Worm (Caenorhabditis elegans) whole organism, L1 larva: ENCODE measurements around the gene cdh-7.
A peak's percentile ranks its signal among the peaks of the same experiment; 100 is the strongest.

ENCODE experiments used
- C04F5.9 ChIP-seq: sonication (generic microtip); optimal IDR thresholded peaks from 2 replicates; lab custom pipeline; 2016; ENCODE audit warnings: missing genetic modification characterization, missing compliant biosample characterization
- C16A3.4 ChIP-seq: fragments of 150-350 bp; optimal IDR thresholded peaks from 2 replicates; lab custom pipeline; 2014; ENCODE audit warnings: missing biosample characterization, missing genetic modification characterization
- Y116A8C.19 ChIP-seq: sonication (generic microtip); optimal IDR thresholded peaks from 2 replicates; lab custom pipeline; 2016; ENCODE audit warnings: missing compliant biosample characterization, missing genetic modification characterization, borderline replicate concordance
- blmp-1 ChIP-seq: fragments of 150-350 bp; optimal IDR thresholded peaks from 2 replicates; lab custom pipeline; 2014; ENCODE audit warnings: missing biosample characterization, missing genetic modification characterization
- ceh-8 ChIP-seq: fragments of 200-800 bp; sonication (Bioruptor generic); optimal IDR thresholded peaks from 2 replicates; lab custom pipeline; 2018; ENCODE audit warnings: mild to moderate bottlenecking, missing genetic modification characterization, moderate library complexity, missing compliant biosample characterization
- dpl-1 ChIP-seq, 3 experiments: fragments of 150-350 bp in 2 of 3; sonication (generic microtip) in 1 of 3; optimal IDR thresholded peaks; 2 replicates each; lab custom pipeline; 2014 to 2017; ENCODE audit warnings: missing biosample characterization in 3 of 3, missing genetic modification characterization in 3 of 3, missing genetic modification reagents in 3 of 3
- dsc-1 ChIP-seq: sonication (generic microtip); optimal IDR thresholded peaks from 2 replicates; lab custom pipeline; 2016; ENCODE audit warnings: mild to moderate bottlenecking, missing genetic modification characterization, missing compliant biosample characterization
- efl-1 ChIP-seq, 4 experiments: fragments of 150-350 bp; optimal IDR thresholded peaks in 3 of 4; peaks in 1 of 4; 1 replicate in 1 of 4; 2 replicates in 3 of 4; lab custom pipeline; 2014; ENCODE audit warnings: missing biosample characterization in 2 of 4, missing genetic modification characterization in 2 of 4, missing genetic modification reagents in 2 of 4
- egl-13 ChIP-seq: sonication (generic microtip); optimal IDR thresholded peaks from 2 replicates; lab custom pipeline; 2016; ENCODE audit warnings: missing genotype, missing genetic modification reagents, missing genetic modification characterization, missing compliant biosample characterization
- elt-3 ChIP-seq, 6 experiments: fragments of 150-350 bp in 1 of 6; sonication (generic microtip); optimal IDR thresholded peaks; 2 replicates each; lab custom pipeline; 2017 to 2018; ENCODE audit warnings: missing biosample characterization in 6 of 6, missing genetic modification characterization in 6 of 6, inconsistent platforms in 1 of 6
- ets-5 ChIP-seq: fragments of 200-800 bp; sonication (Bioruptor generic); IDR thresholded peaks from 2 replicates; pipeline ENCODE4 v1.3.6; 2022; ENCODE audit warnings: missing genetic modification characterization, missing compliant biosample characterization
- fkh-4 ChIP-seq: sonication (generic microtip); optimal IDR thresholded peaks from 2 replicates; lab custom pipeline; 2016; ENCODE audit warnings: missing compliant biosample characterization, missing genetic modification characterization, borderline replicate concordance
- fkh-8 ChIP-seq: sonication (generic microtip); optimal IDR thresholded peaks from 2 replicates; lab custom pipeline; 2016; ENCODE audit warnings: mild to moderate bottlenecking, missing genetic modification characterization, missing compliant biosample characterization
- grh-1 ChIP-seq: fragments of 200-800 bp; sonication (Bioruptor generic); IDR thresholded peaks from 2 replicates; pipeline ENCODE4 v1.3.6; 2022; ENCODE audit warnings: missing genetic modification reagents, missing genetic modification characterization, missing compliant biosample characterization
- hlh-4 ChIP-seq: sonication (generic microtip); optimal IDR thresholded peaks from 2 replicates; lab custom pipeline; 2016; ENCODE audit warnings: mild to moderate bottlenecking, missing genetic modification characterization, missing compliant biosample characterization
- isw-1 ChIP-seq: fragments of 200-800 bp; sonication (Bioruptor generic); IDR thresholded peaks from 2 replicates; pipeline ENCODE4 v1.3.6; 2022; ENCODE audit warnings: missing genetic modification characterization, missing compliant biosample characterization
- jun-1 ChIP-seq: fragments of 150-350 bp; optimal IDR thresholded peaks from 2 replicates; lab custom pipeline; 2014; ENCODE audit warnings: missing biosample characterization, missing genetic modification reagents, missing genetic modification characterization
- lin-13 ChIP-seq: fragments of 150-350 bp; optimal IDR thresholded peaks from 2 replicates; lab custom pipeline; 2014; ENCODE audit warnings: missing biosample characterization, missing genetic modification reagents, missing genetic modification characterization
- lin-14 ChIP-seq: fragments of 200-800 bp; sonication (Bioruptor generic); optimal IDR thresholded peaks from 2 replicates; lab custom pipeline; 2018; ENCODE audit warnings: mild to moderate bottlenecking, missing genetic modification characterization, moderate library complexity, missing compliant biosample characterization
- lin-15B ChIP-seq: fragments of 150-350 bp; sonication (generic microtip); optimal IDR thresholded peaks from 3 replicates; lab custom pipeline; 2014; ENCODE audit warnings: missing biosample characterization, missing genetic modification characterization
- lin-35 ChIP-seq, 2 experiments: fragments of 150-350 bp; optimal IDR thresholded peaks; 2 replicates each; lab custom pipeline; 2014; ENCODE audit warnings: missing biosample characterization in 2 of 2, missing genetic modification characterization in 2 of 2, missing genetic modification reagents in 2 of 2
- mdl-1 ChIP-seq, 2 experiments: fragments of 150-350 bp; optimal IDR thresholded peaks; 2 replicates each; lab custom pipeline; 2014 to 2017; ENCODE audit warnings: missing biosample characterization in 2 of 2, missing genetic modification characterization in 2 of 2, inconsistent platforms in 1 of 2
- mef-2 ChIP-seq: fragments of 150-350 bp; optimal IDR thresholded peaks from 2 replicates; lab custom pipeline; 2014; ENCODE audit warnings: missing biosample characterization, missing genetic modification characterization
- mep-1 ChIP-seq: fragments of 150-350 bp; optimal IDR thresholded peaks from 2 replicates; lab custom pipeline; 2014; ENCODE audit warnings: missing biosample characterization, missing genetic modification characterization
- nhr-11 ChIP-seq: fragments of 150-350 bp; optimal IDR thresholded peaks from 2 replicates; lab custom pipeline; 2014; ENCODE audit warnings: missing biosample characterization, missing genetic modification characterization
- nhr-12 ChIP-seq: sonication (generic microtip); optimal IDR thresholded peaks from 2 replicates; lab custom pipeline; 2017; ENCODE audit warnings: missing biosample characterization, missing genetic modification characterization
- nhr-19 ChIP-seq: fragments of 200-800 bp; sonication (Bioruptor generic); conservative IDR thresholded peaks from 2 replicates; pipeline ENCODE4 v1.3.6; 2022; ENCODE audit warnings: missing genetic modification characterization, missing compliant biosample characterization
- nhr-20 ChIP-seq: sonication (generic microtip); optimal IDR thresholded peaks from 2 replicates; lab custom pipeline; 2016; ENCODE audit warnings: mild to moderate bottlenecking, missing genetic modification characterization, missing compliant biosample characterization
- nhr-28 ChIP-seq: fragments of 150-350 bp; optimal IDR thresholded peaks from 2 replicates; lab custom pipeline; 2014; ENCODE audit warnings: missing biosample characterization, missing genetic modification characterization
- nhr-47 ChIP-seq: sonication (generic microtip); optimal IDR thresholded peaks from 2 replicates; lab custom pipeline; 2016; ENCODE audit warnings: mild to moderate bottlenecking, missing genetic modification characterization, moderate library complexity, missing compliant biosample characterization
- nhr-71 ChIP-seq: sonication (generic microtip); optimal IDR thresholded peaks from 2 replicates; lab custom pipeline; 2016; ENCODE audit warnings: mild to moderate bottlenecking, missing genetic modification characterization, moderate library complexity, missing compliant biosample characterization
- nhr-76 ChIP-seq: sonication (generic microtip); optimal IDR thresholded peaks from 2 replicates; lab custom pipeline; 2017; ENCODE audit warnings: missing biosample characterization, missing genetic modification characterization
- nhr-85 ChIP-seq: sonication (generic microtip); peaks from one replicate; lab custom pipeline; 2016; ENCODE audit warnings: missing genetic modification characterization, inconsistent platforms, missing compliant biosample characterization
- nhr-90 ChIP-seq: sonication (generic microtip); optimal IDR thresholded peaks from 2 replicates; lab custom pipeline; 2016; ENCODE audit warnings: mild to moderate bottlenecking, missing genetic modification characterization, missing compliant biosample characterization; ENCODE audit not compliant: poor library complexity
- pax-3 ChIP-seq: fragments of 200-800 bp; sonication (Bioruptor generic); optimal IDR thresholded peaks from 2 replicates; lab custom pipeline; 2018; ENCODE audit warnings: mild to moderate bottlenecking, missing genetic modification characterization, moderate library complexity, missing compliant biosample characterization
- rnt-1 ChIP-seq: sonication (generic microtip); optimal IDR thresholded peaks from 2 replicates; lab custom pipeline; 2016; ENCODE audit warnings: mild to moderate bottlenecking, missing genetic modification characterization, moderate library complexity, missing compliant biosample characterization
- skn-1 ChIP-seq: fragments of 150-350 bp; optimal IDR thresholded peaks from 2 replicates; lab custom pipeline; 2014; ENCODE audit warnings: missing biosample characterization, missing genetic modification characterization
- snpc-4 ChIP-seq: fragments of 150-350 bp; optimal IDR thresholded peaks from 2 replicates; lab custom pipeline; 2014; ENCODE audit warnings: missing biosample characterization, missing genetic modification characterization
- snu-23 ChIP-seq: sonication (generic microtip); optimal IDR thresholded peaks from 2 replicates; lab custom pipeline; 2016; ENCODE audit warnings: missing genetic modification characterization, missing compliant biosample characterization
- sox-4 ChIP-seq: sonication (generic microtip); optimal IDR thresholded peaks from 2 replicates; lab custom pipeline; 2016; ENCODE audit warnings: missing genetic modification characterization, missing compliant biosample characterization
- sup-37 ChIP-seq: fragments of 200-800 bp; sonication (Bioruptor generic); optimal IDR thresholded peaks from 2 replicates; lab custom pipeline; 2018; ENCODE audit warnings: mild to moderate bottlenecking, missing genetic modification characterization, missing compliant biosample characterization
- tbx-2 ChIP-seq: sonication (generic microtip); optimal IDR thresholded peaks from 2 replicates; lab custom pipeline; 2016; ENCODE audit warnings: missing genetic modification characterization, missing compliant biosample characterization
- tlp-1 ChIP-seq: fragments of 150-350 bp; optimal IDR thresholded peaks from 2 replicates; lab custom pipeline; 2014; ENCODE audit warnings: missing biosample characterization, missing genetic modification characterization
- unc-98 ChIP-seq: fragments of 200-800 bp; sonication (Bioruptor generic); IDR thresholded peaks from 2 replicates; pipeline ENCODE4 v1.3.6; 2022; ENCODE audit warnings: missing genetic modification characterization, missing compliant biosample characterization
- xbp-1 ChIP-seq: sonication (generic microtip); optimal IDR thresholded peaks from 2 replicates; lab custom pipeline; 2016; ENCODE audit warnings: missing genetic modification characterization, missing compliant biosample characterization
- zag-1 ChIP-seq: fragments of 150-350 bp; optimal IDR thresholded peaks from 2 replicates; lab custom pipeline; 2014; ENCODE audit warnings: missing biosample characterization, missing genetic modification characterization
- ztf-11 ChIP-seq, 2 experiments: sonication (generic microtip); optimal IDR thresholded peaks; 2 replicates each; lab custom pipeline; 2016 to 2017; ENCODE audit warnings: missing genetic modification characterization in 2 of 2, missing biosample characterization in 1 of 2, missing compliant biosample characterization in 1 of 2
- ztf-4 ChIP-seq: fragments of 150-350 bp; optimal IDR thresholded peaks from 2 replicates; lab custom pipeline; 2014; ENCODE audit warnings: missing biosample characterization, missing genetic modification characterization

cdh-7 gene

DNA sequence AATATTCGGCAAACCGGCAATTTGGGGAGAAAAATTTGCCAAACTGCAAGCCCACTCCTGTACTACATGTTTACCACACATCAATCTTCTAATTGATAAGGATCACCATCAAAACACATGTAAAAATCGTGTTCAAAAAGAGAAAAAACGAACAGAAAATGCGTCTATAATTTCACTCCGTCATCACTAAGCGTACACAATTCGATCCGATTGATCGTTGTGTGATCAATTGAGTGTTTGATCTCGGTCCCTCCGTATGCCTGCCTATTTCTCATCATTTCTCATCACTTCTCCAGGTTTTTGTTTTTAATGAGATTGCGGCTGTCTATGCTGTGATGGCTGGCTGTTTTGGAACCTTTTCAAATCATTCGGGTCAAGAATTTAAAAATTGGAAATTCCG, 17.6 kb upstream of the cdh-7 start (continued):
- TF ChIP-seq skn-1 (tag; lab: Kevin White, UChicago) (peak; percentile 15), lin-13 (no peak), fkh-4 (tag; lab: Kevin White, UChicago) (no peak), jun-1 (tag; lab: Kevin White, UChicago) (no peak), nhr-12 (no peak)

DNA sequence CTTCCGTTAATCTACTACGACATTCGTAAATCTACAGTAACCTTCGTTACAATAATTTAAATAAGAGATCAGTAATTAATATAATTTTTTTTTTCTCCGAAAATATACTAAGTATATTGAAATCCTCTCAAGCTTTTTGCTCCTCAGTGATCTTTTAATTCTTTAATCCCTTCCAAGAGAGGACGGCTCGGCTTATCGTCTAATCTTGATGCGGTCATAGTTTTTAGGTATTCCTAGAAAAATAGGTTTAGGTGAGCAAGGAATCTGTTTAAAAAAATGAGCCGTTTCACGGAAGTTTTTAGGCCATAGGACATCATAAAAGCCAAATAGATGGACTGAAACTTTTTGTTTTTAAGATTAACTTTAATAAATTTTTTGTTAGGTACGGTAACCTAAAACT, 11.0 kb upstream of the cdh-7 start:
- no peak for TF ChIP-seq sup-37 (GFP tag; lab: Kevin White, UChicago)
- TF ChIP-seq rnt-1 (tag; lab: Kevin White, UChicago): no peak
- TF ChIP-seq Y116A8C.19 (tag; lab: Kevin White, UChicago): no peak
- TF ChIP-seq egl-13 (tag; lab: Kevin White, UChicago): peak; percentile 42
- no peak for TF ChIP-seq ztf-11 (tag; optimal IDR thresholded peaks at IDR 0.05; lab: Kevin White, UChicago)
- TF ChIP-seq lin-15B (tag; lab: Kevin White, UChicago): no peak
- no peak for TF ChIP-seq jun-1 (tag; lab: Kevin White, UChicago)
- TF ChIP-seq elt-3 (tag; optimal IDR thresholded peaks at IDR 0.05; lab: Kevin White, UChicago): no peak
- no peak for TF ChIP-seq ets-5
- no peak for TF ChIP-seq C04F5.9 (tag; lab: Kevin White, UChicago)
- TF ChIP-seq tlp-1 (tag; lab: Kevin White, UChicago): no peak
- peak; percentile 29 for TF ChIP-seq fkh-4 (tag; lab: Kevin White, UChicago)
- no peak for TF ChIP-seq nhr-85 (tag; lab: Kevin White, UChicago)
- TF ChIP-seq mef-2: no peak
- no peak for TF ChIP-seq lin-13
- no peak for TF ChIP-seq hlh-4 (tag; lab: Kevin White, UChicago)
- TF ChIP-seq grh-1 (GFP tag; lab: Robert Waterston, UW): no peak
- TF ChIP-seq C16A3.4 (tag; lab: Kevin White, UChicago): no peak
- no peak for TF ChIP-seq ztf-4 (tag; lab: Kevin White, UChicago)
- TF ChIP-seq efl-1 (optimal IDR thresholded peaks at IDR 0.05; lab: Kevin White, UChicago): no peak
- no peak for TF ChIP-seq efl-1 (GFP tag; optimal IDR thresholded peaks at IDR 0.05 in 1 of 2; lab: Kevin White, UChicago)
- TF ChIP-seq nhr-71 (tag; lab: Kevin White, UChicago): peak; percentile 12
- peak; percentile 28 for TF ChIP-seq sox-4 (tag; lab: Kevin White, UChicago)
- no peak for TF ChIP-seq nhr-20 (tag; lab: Kevin White, UChicago)
- TF ChIP-seq dsc-1: peak; percentile 94
- TF ChIP-seq nhr-28: no peak
- TF ChIP-seq nhr-19 (GFP tag; lab: Robert Waterston, UW): no peak
- no peak for TF ChIP-seq ceh-8 (GFP tag; lab: Kevin White, UChicago)
- TF ChIP-seq nhr-47 (tag; lab: Kevin White, UChicago): peak; percentile 36
- TF ChIP-seq nhr-11 (tag; lab: Kevin White, UChicago): no peak
- no peak for TF ChIP-seq tbx-2 (tag; lab: Kevin White, UChicago)
- TF ChIP-seq dpl-1 (GFP tag; optimal IDR thresholded peaks at IDR 0.05; lab: Kevin White, UChicago): no peak
- no peak for TF ChIP-seq unc-98 (GFP tag; lab: Robert Waterston, UW)
- TF ChIP-seq pax-3 (tag; lab: Kevin White, UChicago): peak; percentile 6
- no peak for TF ChIP-seq isw-1 (GFP tag; lab: Robert Waterston, UW)

DNA sequence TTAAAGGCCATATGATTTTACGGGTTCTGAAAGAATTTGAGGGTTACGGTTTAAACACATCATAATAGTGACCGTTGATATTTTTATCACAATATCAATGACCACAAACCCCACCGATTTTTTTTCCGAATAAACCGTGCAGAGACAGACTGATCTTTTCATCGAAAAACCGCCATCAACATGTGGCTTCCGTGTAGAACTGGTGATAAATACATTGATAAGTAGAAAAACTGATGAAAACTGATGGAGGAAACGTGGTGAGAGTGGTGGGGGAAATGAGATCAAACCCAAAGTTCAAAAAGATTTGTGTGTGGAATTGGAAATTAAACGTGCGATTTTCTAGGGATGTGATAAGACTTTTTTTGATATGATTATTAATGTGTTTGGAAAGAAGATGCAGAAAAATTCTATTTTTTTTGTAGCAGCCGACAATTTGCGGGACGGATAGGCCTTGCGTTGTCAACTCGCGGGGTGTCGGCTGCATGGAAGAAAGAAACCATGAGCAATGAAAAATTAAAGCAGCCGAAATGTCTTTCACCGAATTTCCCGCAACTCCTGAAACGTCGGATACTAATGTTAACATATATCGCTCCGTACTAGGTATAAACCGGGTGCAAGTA, 4.3 kb upstream of the cdh-7 start:
- TF ChIP-seq blmp-1 (tag; lab: Kevin White, UChicago) (peak; percentile 67), nhr-90 (peak; percentile 44), mdl-1 (tag; optimal IDR thresholded peaks at IDR 0.05; lab: Kevin White, UChicago) (peak in 1 of 2 experiments; percentile 5), nhr-20 (tag; lab: Kevin White, UChicago) (peak; percentile 60), xbp-1 (no peak), snpc-4 (tag; lab: Kevin White, UChicago) (peak; percentile 9), nhr-85 (tag; lab: Kevin White, UChicago) (peak; percentile 77), ztf-11 (tag; optimal IDR thresholded peaks at IDR 0.05; lab: Kevin White, UChicago) (no peak), nhr-47 (tag; lab: Kevin White, UChicago) (no peak), nhr-71 (tag; lab: Kevin White, UChicago) (peak; percentile 38), C04F5.9 (tag; lab: Kevin White, UChicago) (no peak), fkh-8 (no peak), nhr-76 (no peak), elt-3 (tag; optimal IDR thresholded peaks at IDR 0.05; lab: Kevin White, UChicago) (peak in 2 of 6 experiments; percentile 6 to 34), zag-1 (tag; lab: Kevin White, UChicago) (no peak), mep-1 (tag; lab: Kevin White, UChicago) (no peak), lin-35 (GFP tag; optimal IDR thresholded peaks at IDR 0.05; lab: Kevin White, UChicago) (peak in 1 of 2 experiments; percentile 31), tbx-2 (tag; lab: Kevin White, UChicago) (peak; percentile 24), isw-1 (GFP tag; lab: Robert Waterston, UW) (no peak), snu-23 (GFP tag; lab: Kevin White, UChicago) (peak; percentile 13), lin-14 (GFP tag; lab: Kevin White, UChicago) (peak; percentile 57)
- TF ChIP-seq, all 84 proteins: peak for 12
